Worm (Caenorhabditis elegans) whole organism, midembryonic: Measurements from ENCODE around the gene ZK1248.11.

ENCODE experiments used
- T22C8.4 ChIP-seq: fragments of 200-800 bp; sonication (Bioruptor generic); IDR thresholded peaks from 2 replicates; pipeline ENCODE4 v1.3.6; 2022; ENCODE audit warnings: missing genetic modification characterization, missing compliant biosample characterization
- cog-1 ChIP-seq: sonication (generic microtip); optimal IDR thresholded peaks from 2 replicates; lab custom pipeline; 2016; ENCODE audit warnings: missing genetic modification characterization, missing compliant biosample characterization
- flt-1 ChIP-seq: fragments of 200-800 bp; sonication (Bioruptor generic); IDR thresholded peaks from 2 replicates; pipeline ENCODE4 v1.3.6; 2022; ENCODE audit warnings: missing genetic modification characterization, missing compliant biosample characterization
- klf-2 ChIP-seq: fragments of 200-800 bp; sonication (Bioruptor generic); conservative IDR thresholded peaks from 2 replicates; pipeline ENCODE4 v1.3.6; 2022; ENCODE audit warnings: missing genetic modification reagents, missing genetic modification characterization, missing compliant biosample characterization
- med-1 ChIP-seq: sonication (generic microtip); optimal IDR thresholded peaks from 2 replicates; lab custom pipeline; 2017; ENCODE audit warnings: missing genetic modification characterization, mild to moderate bottlenecking, missing compliant biosample characterization, antibody characterized with exemption, missing genetic modification reagents; ENCODE audit not compliant: insufficient read depth
- ref-1 ChIP-seq: fragments of 200-800 bp; sonication (Bioruptor generic); conservative IDR thresholded peaks from 2 replicates; pipeline ENCODE4 v1.3.6; 2022; ENCODE audit warnings: missing genetic modification reagents, missing genetic modification characterization, missing compliant biosample characterization
- tab-1 ChIP-seq: fragments of 200-800 bp; sonication (Bioruptor generic); IDR thresholded peaks from 2 replicates; pipeline ENCODE4 v1.3.6; 2022; ENCODE audit warnings: missing genetic modification characterization, missing compliant biosample characterization
- ztf-23 ChIP-seq: fragments of 200-800 bp; sonication (Bioruptor generic); IDR thresholded peaks from 2 replicates; pipeline ENCODE4 v1.3.6; 2022; ENCODE audit warnings: missing genetic modification reagents, missing genetic modification characterization, missing compliant biosample characterization
- ztf-29 ChIP-seq: fragments of 200-800 bp; sonication (Bioruptor generic); IDR thresholded peaks from 2 replicates; pipeline ENCODE4 v1.3.6; 2022; ENCODE audit warnings: missing genetic modification reagents, missing genetic modification characterization, missing compliant biosample characterization

The ZK1248.11 gene

ce11 chrII:5863893-5864292 lies 35.5 kb upstream of the ZK1248.11 start, which contains the start of gene tag-234:
TSS of gene tag-234 (plus strand) at chrII:5864193.
- TF ChIP-seq med-1 (GFP tag; lab: Kevin White, UChicago): no peak
- TF ChIP-seq T22C8.4: no peak
- TF ChIP-seq ztf-29: no peak
- no peak for TF ChIP-seq flt-1
- TF ChIP-seq ztf-23 (GFP tag; lab: Robert Waterston, UW): no peak
- no peak for TF ChIP-seq ref-1 (GFP tag; lab: Robert Waterston, UW)
- no peak for TF ChIP-seq cog-1 (tag; lab: Kevin White, UChicago)
- no peak for TF ChIP-seq klf-2
- no peak for TF ChIP-seq tab-1 (GFP tag; lab: Robert Waterston, UW)

ce11 chrII:5860621-5861020 lies 32.2 kb upstream of the ZK1248.11 start:
- TF ChIP-seq klf-2 (no peak), med-1 (GFP tag; lab: Kevin White, UChicago) (no peak), ztf-29 (no peak), cog-1 (tag; lab: Kevin White, UChicago) (no peak), ref-1 (GFP tag; lab: Robert Waterston, UW) (no peak), tab-1 (GFP tag; lab: Robert Waterston, UW) (no peak), ztf-23 (GFP tag; lab: Robert Waterston, UW) (no peak), flt-1 (no peak), T22C8.4 (no peak)

ce11 chrII:5858322-5858721 lies 29.9 kb upstream of the ZK1248.11 start, which contains the start of gene F55C12.4:
TSS of gene F55C12.4 (minus strand) at chrII:5858422.
- TF ChIP-seq ref-1 (GFP tag; lab: Robert Waterston, UW) (no peak), tab-1 (GFP tag; lab: Robert Waterston, UW) (no peak), T22C8.4 (no peak), ztf-29 (no peak), med-1 (GFP tag; lab: Kevin White, UChicago) (no peak), flt-1 (no peak), klf-2 (no peak), ztf-23 (GFP tag; lab: Robert Waterston, UW) (no peak), cog-1 (tag; lab: Kevin White, UChicago) (no peak)

ce11 chrII:5854122-5854521 lies 25.7 kb upstream of the ZK1248.11 start, which contains the start of gene H41C03.1:
TSS of gene H41C03.1 (plus strand) at chrII:5854422.
- TF ChIP-seq ztf-29 (no peak), ref-1 (GFP tag; lab: Robert Waterston, UW) (no peak), flt-1 (no peak), klf-2 (no peak), cog-1 (tag; lab: Kevin White, UChicago) (no peak), ztf-23 (GFP tag; lab: Robert Waterston, UW) (no peak), T22C8.4 (no peak), tab-1 (GFP tag; lab: Robert Waterston, UW) (no peak), med-1 (GFP tag; lab: Kevin White, UChicago) (no peak)

- TF ChIP-seq T22C8.4 (no peak), ztf-29 (no peak), flt-1 (no peak), klf-2 (no peak), med-1 (GFP tag; lab: Kevin White, UChicago) (no peak), cog-1 (tag; lab: Kevin White, UChicago) (no peak), tab-1 (GFP tag; lab: Robert Waterston, UW) (no peak), ref-1 (GFP tag; lab: Robert Waterston, UW) (no peak), ztf-23 (GFP tag; lab: Robert Waterston, UW) (no peak)
These were observed 24.9 kb upstream of the ZK1248.11 start for ce11 chrII:5853261-5853660.

ce11 chrII:5852007-5852406 lies 23.6 kb upstream of the ZK1248.11 start, which contains the start of gene H41C03.2:
TSS of gene H41C03.2 (minus strand) at chrII:5852107.
- no peak for TF ChIP-seq tab-1 (GFP tag; lab: Robert Waterston, UW)
- no peak for TF ChIP-seq ztf-29
- no peak for TF ChIP-seq T22C8.4
- no peak for TF ChIP-seq flt-1
- TF ChIP-seq ztf-23 (GFP tag; lab: Robert Waterston, UW): no peak
- no peak for TF ChIP-seq klf-2
- no peak for TF ChIP-seq cog-1 (tag; lab: Kevin White, UChicago)
- no peak for TF ChIP-seq med-1 (GFP tag; lab: Kevin White, UChicago)
- no peak for TF ChIP-seq ref-1 (GFP tag; lab: Robert Waterston, UW)

- TF ChIP-seq T22C8.4: no peak
- TF ChIP-seq flt-1: no peak
- TF ChIP-seq ztf-29: no peak
- TF ChIP-seq ztf-23 (GFP tag; lab: Robert Waterston, UW): no peak
- no peak for TF ChIP-seq ref-1 (GFP tag; lab: Robert Waterston, UW)
- TF ChIP-seq tab-1 (GFP tag; lab: Robert Waterston, UW): no peak
- no peak for TF ChIP-seq klf-2
- no peak for TF ChIP-seq cog-1 (tag; lab: Kevin White, UChicago)
- no peak for TF ChIP-seq med-1 (GFP tag; lab: Kevin White, UChicago)
These were observed 17.8 kb upstream of the ZK1248.11 start for ce11 chrII:5846181-5846580.

ce11 chrII:5845441-5845840 lies 17.1 kb upstream of the ZK1248.11 start, which contains the start of the genes ZK1248.17 and H41C03.3:
TSS of gene ZK1248.17 (minus strand) at chrII:5845541.
TSS of gene H41C03.3 (plus strand) at chrII:5845777.
- no peak for TF ChIP-seq klf-2
- TF ChIP-seq ref-1 (GFP tag; lab: Robert Waterston, UW): no peak
- no peak for TF ChIP-seq med-1 (GFP tag; lab: Kevin White, UChicago)
- TF ChIP-seq flt-1: no peak
- no peak for TF ChIP-seq ztf-29
- TF ChIP-seq cog-1 (tag; lab: Kevin White, UChicago): no peak
- no peak for TF ChIP-seq ztf-23 (GFP tag; lab: Robert Waterston, UW)
- TF ChIP-seq tab-1 (GFP tag; lab: Robert Waterston, UW): no peak
- no peak for TF ChIP-seq T22C8.4

ce11 chrII:5844694-5845129 lies 16.3 kb upstream of the ZK1248.11 start:
- TF ChIP-seq klf-2 (peak; percentile 53; the same call in 1 of the 2 replicates), cog-1 (tag; lab: Kevin White, UChicago) (peak; percentile 99), ztf-29 (peak; percentile 83), ztf-23 (GFP tag; lab: Robert Waterston, UW) (peak; percentile 90), med-1 (GFP tag; lab: Kevin White, UChicago) (peak; percentile 34), tab-1 (GFP tag; lab: Robert Waterston, UW) (peak; percentile 61; the same call in 1 of the 2 replicates), ref-1 (GFP tag; lab: Robert Waterston, UW) (no peak), flt-1 (peak; percentile 90), T22C8.4 (peak; percentile 74; the same call in 1 of the 2 replicates)
